Worm (Caenorhabditis elegans): ENCODE results near the gene nlp-70.
"Not testable (repeated sequence)": the region's sequence is repeated elsewhere in the genome, so short reads cannot be mapped to it uniquely, and the experiment has no call there.

Gene nlp-70

ce11 chrV:284808-285207 lies 12.1 kb upstream of the nlp-70 start:
- TF ChIP-seq sox-2 (GFP tag; IDR thresholded peaks at IDR 0.05) = no peak
- TF ChIP-seq rnt-1 (tag; optimal IDR thresholded peaks at IDR 0.05) = peak; percentile 23
- peak; percentile 64 for TF ChIP-seq ceh-18 (tag; optimal IDR thresholded peaks at IDR 0.05)

ce11 chrV:283953-284352 lies 11.2 kb upstream of the nlp-70 start:
- TF ChIP-seq sox-2 (GFP tag; IDR thresholded peaks at IDR 0.05) (no peak), unc-42 (tag; optimal IDR thresholded peaks at IDR 0.05) (no peak), hlh-6 (tag; optimal IDR thresholded peaks at IDR 0.05) (no peak), pat-9 (tag; optimal IDR thresholded peaks at IDR 0.05) (no peak), ahr-1 (tag; optimal IDR thresholded peaks at IDR 0.05) (no peak), tbx-2 (tag; optimal IDR thresholded peaks at IDR 0.05) (no peak), ceh-6 (GFP tag; optimal IDR thresholded peaks at IDR 0.05) (no peak), dmd-4 (tag; optimal IDR thresholded peaks at IDR 0.05; ENCODE audit: borderline replicate concordance) (no peak), fkh-6 (tag; optimal IDR thresholded peaks at IDR 0.05) (no peak), syd-9 (tag; optimal IDR thresholded peaks at IDR 0.05) (no peak), gmeb-2 (tag; optimal IDR thresholded peaks at IDR 0.05) (no peak), tbx-7 (tag; optimal IDR thresholded peaks at IDR 0.05) (no peak), fax-1 (tag; optimal IDR thresholded peaks at IDR 0.05) (no peak), nhr-232 (tag; optimal IDR thresholded peaks at IDR 0.05) (no peak), ceh-9 (tag; optimal IDR thresholded peaks at IDR 0.05) (no peak)

DNA sequence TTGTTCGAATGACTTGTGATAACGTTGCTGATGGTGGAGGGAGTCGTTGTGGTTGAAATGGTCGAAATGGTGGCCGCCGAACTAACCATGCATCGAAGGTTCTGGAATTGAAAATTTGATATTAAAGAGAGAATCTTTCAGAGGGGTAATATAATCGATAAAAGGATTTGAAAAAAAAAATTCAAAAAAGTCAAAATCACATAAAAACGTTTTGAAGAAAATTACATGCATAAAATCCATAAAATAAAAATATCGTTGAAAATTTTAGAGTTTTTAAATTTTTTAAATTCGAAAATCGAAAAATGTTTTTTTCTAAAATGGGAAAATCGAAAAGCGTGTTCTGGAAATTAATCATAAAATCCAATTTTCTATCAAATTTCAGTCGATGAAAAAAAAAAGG lies 8.9 kb upstream of the nlp-70 start, which contains the start of gene npr-5:
Gene npr-5 (minus strand): TSS at position 101 of the 400 bp plus-strand sequence.
- no peak for TF ChIP-seq ceh-31 (tag; optimal IDR thresholded peaks at IDR 0.05)
- TF ChIP-seq hlh-13 (GFP tag; optimal IDR thresholded peaks at IDR 0.05) = no peak

DNA sequence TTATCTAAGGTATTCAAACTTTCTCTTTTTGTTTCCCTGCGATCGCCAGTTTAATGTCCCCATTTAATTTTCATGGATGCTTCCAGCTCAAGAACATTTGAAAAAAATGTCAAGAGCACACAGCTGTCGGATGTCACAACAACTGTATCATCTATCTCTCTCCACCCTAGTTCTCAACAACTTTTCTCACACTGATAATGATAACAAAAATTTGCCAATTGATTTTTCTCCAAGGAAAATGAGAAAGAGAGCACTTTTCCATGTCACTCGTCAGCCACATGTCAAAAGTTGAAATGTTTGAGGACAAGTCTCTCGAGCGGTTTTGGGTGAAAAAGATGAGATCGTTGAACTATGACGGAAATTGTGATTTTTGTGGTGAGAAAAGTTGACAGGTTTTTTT lies 8.4 kb upstream of the nlp-70 start:
- no peak for TF ChIP-seq gmeb-2 (tag; optimal IDR thresholded peaks at IDR 0.05)
- TF ChIP-seq unc-55 (GFP tag; optimal IDR thresholded peaks at IDR 0.05) = peak; percentile 70
- no peak for TF ChIP-seq ets-4 (tag; optimal IDR thresholded peaks at IDR 0.05)
- TF ChIP-seq nfya-1 (tag; optimal IDR thresholded peaks at IDR 0.05) = no peak
- TF ChIP-seq ceh-18 (tag; optimal IDR thresholded peaks at IDR 0.05) = peak; percentile 66
- TF ChIP-seq fax-1 (tag; optimal IDR thresholded peaks at IDR 0.05) = no peak
- TF ChIP-seq K02D7.2 (tag; optimal IDR thresholded peaks at IDR 0.05) = no peak

- TF ChIP-seq nhr-11 (tag; optimal IDR thresholded peaks at IDR 0.05) (no peak), nhr-232 (tag; optimal IDR thresholded peaks at IDR 0.05) (no peak), eyg-1 (tag; optimal IDR thresholded peaks at IDR 0.05) (no peak), hlh-13 (GFP tag; optimal IDR thresholded peaks at IDR 0.05) (no peak), hlh-6 (tag; optimal IDR thresholded peaks at IDR 0.05) (no peak), syd-9 (tag; optimal IDR thresholded peaks at IDR 0.05) (no peak), sox-2 (GFP tag; IDR thresholded peaks at IDR 0.05) (no peak), ceh-48 (tag; optimal IDR thresholded peaks at IDR 0.05) (no peak)
These were observed 4.7 kb downstream of the nlp-70 start, which contains the start of gene lgc-26 for ce11 chrV:268007-268406. lgc-26 (plus strand) TSS chrV:268307.

ce11 chrV:265062-265963 lies 7.4 kb downstream of the nlp-70 start:
- peak; percentile 77 for TF ChIP-seq ztf-16 (tag; optimal IDR thresholded peaks at IDR 0.05)
- peak; percentile 67 for TF ChIP-seq ttx-3 (tag; optimal IDR thresholded peaks at IDR 0.05)
- peak; percentile 69 for TF ChIP-seq pat-9 (tag; optimal IDR thresholded peaks at IDR 0.05)
- TF ChIP-seq nhr-11 (tag; optimal IDR thresholded peaks at IDR 0.05) = peak; percentile 59
- TF ChIP-seq ceh-48 (tag; optimal IDR thresholded peaks at IDR 0.05) = peak; percentile 92
- TF ChIP-seq elt-2 (tag; optimal IDR thresholded peaks at IDR 0.05) = peak; percentile 31
- not testable (repeated sequence) for TF ChIP-seq unc-3 (GFP tag; conservative IDR thresholded peaks at IDR 0.05)
- TF ChIP-seq unc-3 (tag; optimal IDR thresholded peaks at IDR 0.05) = peak; percentile 93
- peak; percentile 75 for TF ChIP-seq hlh-15 (tag; optimal IDR thresholded peaks at IDR 0.05)
- TF ChIP-seq ceh-24 (tag; optimal IDR thresholded peaks at IDR 0.05) = peak; percentile 90
- TF ChIP-seq npax-4 (tag; optimal IDR thresholded peaks at IDR 0.05) = peak; percentile 93
- peak; percentile 72 for TF ChIP-seq unc-86 (tag; optimal IDR thresholded peaks at IDR 0.05)
- TF ChIP-seq zip-5 (tag; optimal IDR thresholded peaks at IDR 0.05) = peak; percentile 69
- peak; percentile 85 for TF ChIP-seq gmeb-2 (tag; optimal IDR thresholded peaks at IDR 0.05)
- TF ChIP-seq K02D7.2 (tag; optimal IDR thresholded peaks at IDR 0.05) = peak; percentile 97

Measured in whole organism, late embryonic.